Fruit fly (Drosophila melanogaster) S2 (cell line): ENCODE data around the gene Slob.

Experiments used
- CG8478 ChIP-seq: fragments of >200 bp; optimal IDR thresholded peaks from 2 replicates; lab custom pipeline; 2018
- CTCF ChIP-seq, 2 experiments: fragments of >200 bp; optimal IDR thresholded peaks; 2 replicates each; lab custom pipeline; 2018

DNA sequence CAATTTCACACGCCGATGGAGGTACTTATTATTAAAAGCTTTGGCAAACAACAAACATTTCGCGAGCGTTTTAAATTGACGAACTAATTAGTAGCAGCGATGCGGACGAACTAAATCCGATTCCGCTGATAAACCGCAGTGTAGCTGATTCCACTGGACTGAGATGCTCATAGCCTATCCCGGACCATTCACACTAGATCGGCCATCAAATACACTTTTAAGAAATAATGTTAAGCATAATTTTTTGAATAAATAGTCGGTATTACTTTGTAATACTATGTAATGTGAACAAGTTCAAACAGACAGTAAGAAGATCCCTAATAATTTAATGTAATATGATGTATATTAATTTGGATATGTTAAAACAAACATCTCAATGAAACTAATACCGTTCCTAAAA, 47.8 kb upstream of the Slob start, which contains the start of gene CG13794:
- TF ChIP-seq CTCF (optimal IDR thresholded peaks at IDR 0.05; lab: Kevin White, UChicago) (no peak), CG8478 (no peak)
